Worm (Caenorhabditis elegans) whole organism, L1 larva: ENCODE data around the gene F42G2.2.

Experiments used
- C04F5.9 ChIP-seq: sonication (generic microtip); optimal IDR thresholded peaks from 2 replicates; lab custom pipeline; 2016; ENCODE audit warnings: missing genetic modification characterization, missing compliant biosample characterization
- C16A3.4 ChIP-seq: fragments of 150-350 bp; optimal IDR thresholded peaks from 2 replicates; lab custom pipeline; 2014; ENCODE audit warnings: missing biosample characterization, missing genetic modification characterization
- F16B12.6 ChIP-seq: fragments of 150-350 bp; optimal IDR thresholded peaks from 2 replicates; lab custom pipeline; 2014; ENCODE audit warnings: missing biosample characterization, missing genetic modification characterization
- Y116A8C.19 ChIP-seq: sonication (generic microtip); optimal IDR thresholded peaks from 2 replicates; lab custom pipeline; 2016; ENCODE audit warnings: missing compliant biosample characterization, missing genetic modification characterization, borderline replicate concordance
- ama-1 ChIP-seq: fragments of 150-350 bp; optimal IDR thresholded peaks from 2 replicates; lab custom pipeline; 2014
- blmp-1 ChIP-seq: fragments of 150-350 bp; optimal IDR thresholded peaks from 2 replicates; lab custom pipeline; 2014; ENCODE audit warnings: missing biosample characterization, missing genetic modification characterization
- ceh-63 ChIP-seq: fragments of 200-800 bp; sonication (Bioruptor generic); optimal IDR thresholded peaks from 2 replicates; lab custom pipeline; 2018; ENCODE audit warnings: mild to moderate bottlenecking, missing genetic modification characterization, missing compliant biosample characterization
- ces-1 ChIP-seq: fragments of 150-350 bp; optimal IDR thresholded peaks from 2 replicates; lab custom pipeline; 2014; ENCODE audit warnings: missing biosample characterization, missing genetic modification reagents, missing genetic modification characterization
- dpl-1 ChIP-seq, 3 experiments: fragments of 150-350 bp in 2 of 3; sonication (generic microtip) in 1 of 3; optimal IDR thresholded peaks; 2 replicates each; lab custom pipeline; 2014 to 2017; ENCODE audit warnings: missing biosample characterization in 3 of 3, missing genetic modification characterization in 3 of 3, missing genetic modification reagents in 3 of 3
- efl-1 ChIP-seq, 4 experiments: fragments of 150-350 bp; optimal IDR thresholded peaks in 3 of 4; peaks in 1 of 4; 1 replicate in 1 of 4; 2 replicates in 3 of 4; lab custom pipeline; 2014; ENCODE audit warnings: missing biosample characterization in 2 of 4, missing genetic modification characterization in 2 of 4, missing genetic modification reagents in 2 of 4
- egl-13 ChIP-seq: sonication (generic microtip); optimal IDR thresholded peaks from 2 replicates; lab custom pipeline; 2016; ENCODE audit warnings: missing genotype, missing genetic modification reagents, missing genetic modification characterization, missing compliant biosample characterization
- egl-27 ChIP-seq, 2 experiments: fragments of 150-350 bp in 1 of 2; sonication (generic microtip); optimal IDR thresholded peaks; 3 replicates each; lab custom pipeline; 2017 to 2018; ENCODE audit warnings: missing biosample characterization in 2 of 2, missing genetic modification characterization in 2 of 2, missing genetic modification reagents in 2 of 2
- elt-2 ChIP-seq: sonication (generic microtip); optimal IDR thresholded peaks from 2 replicates; lab custom pipeline; 2016; ENCODE audit warnings: missing genetic modification characterization, mild to moderate bottlenecking, inconsistent platforms, missing compliant biosample characterization, missing genetic modification reagents
- elt-3 ChIP-seq, 6 experiments: fragments of 150-350 bp in 1 of 6; sonication (generic microtip); optimal IDR thresholded peaks; 2 replicates each; lab custom pipeline; 2017 to 2018; ENCODE audit warnings: missing biosample characterization in 6 of 6, missing genetic modification characterization in 6 of 6, inconsistent platforms in 1 of 6
- ets-5 ChIP-seq: fragments of 200-800 bp; sonication (Bioruptor generic); IDR thresholded peaks from 2 replicates; pipeline ENCODE4 v1.3.6; 2022; ENCODE audit warnings: missing genetic modification characterization, missing compliant biosample characterization
- fkh-10 ChIP-seq: sonication (generic microtip); optimal IDR thresholded peaks from 2 replicates; lab custom pipeline; 2017; ENCODE audit warnings: missing biosample characterization, missing genetic modification reagents, missing genetic modification characterization
- fkh-4 ChIP-seq: sonication (generic microtip); optimal IDR thresholded peaks from 2 replicates; lab custom pipeline; 2016; ENCODE audit warnings: missing compliant biosample characterization, missing genetic modification characterization, borderline replicate concordance
- hlh-4 ChIP-seq: sonication (generic microtip); optimal IDR thresholded peaks from 2 replicates; lab custom pipeline; 2016; ENCODE audit warnings: mild to moderate bottlenecking, missing genetic modification characterization, missing compliant biosample characterization
- hpl-2 ChIP-seq: fragments of 150-350 bp; optimal IDR thresholded peaks from 2 replicates; lab custom pipeline; 2014; ENCODE audit warnings: missing biosample characterization, missing genetic modification reagents, missing genetic modification characterization
- irx-1 ChIP-seq: sonication (generic microtip); optimal IDR thresholded peaks from 2 replicates; lab custom pipeline; 2016; ENCODE audit warnings: missing genetic modification characterization, missing compliant biosample characterization
- jun-1 ChIP-seq: fragments of 150-350 bp; optimal IDR thresholded peaks from 2 replicates; lab custom pipeline; 2014; ENCODE audit warnings: missing biosample characterization, missing genetic modification reagents, missing genetic modification characterization
- lin-14 ChIP-seq: fragments of 200-800 bp; sonication (Bioruptor generic); optimal IDR thresholded peaks from 2 replicates; lab custom pipeline; 2018; ENCODE audit warnings: mild to moderate bottlenecking, missing genetic modification characterization, moderate library complexity, missing compliant biosample characterization
- lin-15B ChIP-seq: fragments of 150-350 bp; sonication (generic microtip); optimal IDR thresholded peaks from 3 replicates; lab custom pipeline; 2014; ENCODE audit warnings: missing biosample characterization, missing genetic modification characterization
- lin-35 ChIP-seq, 2 experiments: fragments of 150-350 bp; optimal IDR thresholded peaks; 2 replicates each; lab custom pipeline; 2014; ENCODE audit warnings: missing biosample characterization in 2 of 2, missing genetic modification characterization in 2 of 2, missing genetic modification reagents in 2 of 2
- lin-39 ChIP-seq: fragments of 150-350 bp; optimal IDR thresholded peaks from 2 replicates; lab custom pipeline; 2014; ENCODE audit warnings: missing biosample characterization, missing genetic modification reagents, missing genetic modification characterization
- lsy-2 ChIP-seq, 2 experiments: fragments of 150-350 bp; optimal IDR thresholded peaks; 2 replicates each; lab custom pipeline; 2014; ENCODE audit warnings: missing biosample characterization in 2 of 2, missing genetic modification characterization in 2 of 2
- mab-9 ChIP-seq: fragments of 200-800 bp; sonication (Bioruptor generic); IDR thresholded peaks from 2 replicates; pipeline ENCODE4 v1.3.6; 2022; ENCODE audit warnings: missing genetic modification reagents, missing genetic modification characterization, missing compliant biosample characterization
- nhr-237 ChIP-seq: fragments of 150-350 bp; optimal IDR thresholded peaks from 2 replicates; lab custom pipeline; 2014; ENCODE audit warnings: missing biosample characterization, missing genetic modification characterization
- nhr-28 ChIP-seq: fragments of 150-350 bp; optimal IDR thresholded peaks from 2 replicates; lab custom pipeline; 2014; ENCODE audit warnings: missing biosample characterization, missing genetic modification characterization
- nhr-71 ChIP-seq: sonication (generic microtip); optimal IDR thresholded peaks from 2 replicates; lab custom pipeline; 2016; ENCODE audit warnings: mild to moderate bottlenecking, missing genetic modification characterization, moderate library complexity, missing compliant biosample characterization
- nhr-76 ChIP-seq: sonication (generic microtip); optimal IDR thresholded peaks from 2 replicates; lab custom pipeline; 2017; ENCODE audit warnings: missing biosample characterization, missing genetic modification characterization
- nhr-85 ChIP-seq: sonication (generic microtip); peaks from one replicate; lab custom pipeline; 2016; ENCODE audit warnings: missing genetic modification characterization, inconsistent platforms, missing compliant biosample characterization
- pax-3 ChIP-seq: fragments of 200-800 bp; sonication (Bioruptor generic); optimal IDR thresholded peaks from 2 replicates; lab custom pipeline; 2018; ENCODE audit warnings: mild to moderate bottlenecking, missing genetic modification characterization, moderate library complexity, missing compliant biosample characterization
- sox-4 ChIP-seq: sonication (generic microtip); optimal IDR thresholded peaks from 2 replicates; lab custom pipeline; 2016; ENCODE audit warnings: missing genetic modification characterization, missing compliant biosample characterization
- unc-130 ChIP-seq: fragments of 150-350 bp; optimal IDR thresholded peaks from 2 replicates; lab custom pipeline; 2017; ENCODE audit warnings: missing biosample characterization, missing genetic modification characterization, inconsistent platforms
- unc-62 ChIP-seq: fragments of 150-350 bp; optimal IDR thresholded peaks from 2 replicates; lab custom pipeline; 2014; ENCODE audit warnings: missing biosample characterization, missing genetic modification reagents, missing genetic modification characterization
- unc-98 ChIP-seq: fragments of 200-800 bp; sonication (Bioruptor generic); IDR thresholded peaks from 2 replicates; pipeline ENCODE4 v1.3.6; 2022; ENCODE audit warnings: missing genetic modification characterization, missing compliant biosample characterization
- vab-15 ChIP-seq: sonication (generic microtip); optimal IDR thresholded peaks from 2 replicates; lab custom pipeline; 2017; ENCODE audit warnings: missing genotype, mild to moderate bottlenecking, missing genetic modification characterization, missing compliant biosample characterization
- xbp-1 ChIP-seq: sonication (generic microtip); optimal IDR thresholded peaks from 2 replicates; lab custom pipeline; 2016; ENCODE audit warnings: missing genetic modification characterization, missing compliant biosample characterization
- ztf-11 ChIP-seq, 2 experiments: sonication (generic microtip); optimal IDR thresholded peaks; 2 replicates each; lab custom pipeline; 2016 to 2017; ENCODE audit warnings: missing genetic modification characterization in 2 of 2, missing biosample characterization in 1 of 2, missing compliant biosample characterization in 1 of 2
- ztf-4 ChIP-seq: fragments of 150-350 bp; optimal IDR thresholded peaks from 2 replicates; lab custom pipeline; 2014; ENCODE audit warnings: missing biosample characterization, missing genetic modification characterization

F42G2.2 gene

ce11 chrII:2393821-2394220 is 28.2 kb upstream of the F42G2.2 start, which contains the start of gene F16G10.11:
Gene F16G10.11 (minus strand): TSS chrII:2393921.
- no peak for TF ChIP-seq lsy-2 (tag; optimal IDR thresholded peaks at IDR 0.05; lab: Kevin White, UChicago)
- no peak for TF ChIP-seq efl-1 (optimal IDR thresholded peaks at IDR 0.05; lab: Kevin White, UChicago)
- no peak for TF ChIP-seq efl-1 (GFP tag; optimal IDR thresholded peaks at IDR 0.05 in 1 of 2; lab: Kevin White, UChicago)
- TF ChIP-seq C16A3.4 (tag; lab: Kevin White, UChicago), result no peak
- no peak for TF ChIP-seq egl-27 (tag; optimal IDR thresholded peaks at IDR 0.05; lab: Kevin White, UChicago)
- no peak for TF ChIP-seq unc-130 (tag; lab: Kevin White, UChicago)
- TF ChIP-seq nhr-28 (tag; lab: Kevin White, UChicago), result no peak

- TF ChIP-seq egl-13 (tag; lab: Kevin White, UChicago) (no peak), ama-1 (lab: Kevin White, UChicago) (no peak), pax-3 (no peak)
These were observed 26.1 kb upstream of the F42G2.2 start, which contains the start of gene F16G10.13 for ce11 chrII:2395864-2396263. Gene F16G10.13 (minus strand): TSS chrII:2395964.

DNA sequence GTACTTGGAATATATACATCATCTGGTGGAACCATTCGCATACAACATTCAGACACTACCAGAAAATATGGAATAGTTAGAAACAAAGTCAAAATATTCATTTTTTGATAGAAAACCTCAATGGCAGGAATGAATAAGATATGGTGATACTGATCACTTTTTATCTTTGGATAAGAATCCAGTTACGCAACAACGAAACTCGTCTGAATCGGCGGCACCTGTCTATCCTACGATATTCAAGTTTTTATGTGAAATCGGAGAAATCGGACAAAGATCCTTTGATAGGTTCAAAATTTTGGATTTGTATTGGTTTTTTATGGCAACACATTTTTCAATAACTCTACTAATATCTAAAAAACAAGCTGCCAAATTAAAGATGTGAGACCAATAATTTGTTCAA is 23.1 kb upstream of the F42G2.2 start, which contains the start of gene F16G10.14:
Gene F16G10.14, minus strand, starts transcription at position 101 of the 400 bp plus-strand sequence.
- TF ChIP-seq fkh-4 (tag; lab: Kevin White, UChicago), result no peak
- TF ChIP-seq nhr-76 (tag; lab: Kevin White, UChicago), result no peak
- TF ChIP-seq lin-14 (GFP tag; lab: Kevin White, UChicago), result no peak
- TF ChIP-seq nhr-71 (tag; lab: Kevin White, UChicago), result no peak
- TF ChIP-seq egl-27 (tag; optimal IDR thresholded peaks at IDR 0.05; lab: Kevin White, UChicago), result no peak
- TF ChIP-seq hlh-4, result no peak
- TF ChIP-seq nhr-85 (tag; lab: Kevin White, UChicago), result no peak

DNA sequence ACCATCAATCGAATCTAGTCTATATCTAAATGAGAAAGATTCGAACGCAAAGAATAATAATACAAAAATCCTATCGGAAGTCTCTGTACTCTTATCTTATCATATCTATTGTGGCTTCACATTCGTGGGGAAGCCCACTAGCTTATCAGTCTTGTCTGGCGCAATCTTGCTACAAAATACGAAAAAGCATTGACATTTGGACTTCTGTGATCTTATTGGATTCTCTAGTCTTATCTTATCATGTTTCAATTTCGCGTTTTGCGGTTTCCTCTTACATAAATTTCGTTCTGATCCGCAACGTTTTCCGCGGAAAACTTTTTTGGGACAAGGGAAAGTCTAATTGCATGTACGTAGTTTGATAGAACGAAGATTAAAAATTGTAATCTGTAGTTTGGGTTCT is 22.2 kb upstream of the F42G2.2 start:
- TF ChIP-seq blmp-1, result peak; percentile 92
- no peak for TF ChIP-seq C16A3.4 (tag; lab: Kevin White, UChicago)
- TF ChIP-seq elt-3 (tag; optimal IDR thresholded peaks at IDR 0.05; lab: Kevin White, UChicago), result peak; percentile 89 to 97 (median 91)

DNA sequence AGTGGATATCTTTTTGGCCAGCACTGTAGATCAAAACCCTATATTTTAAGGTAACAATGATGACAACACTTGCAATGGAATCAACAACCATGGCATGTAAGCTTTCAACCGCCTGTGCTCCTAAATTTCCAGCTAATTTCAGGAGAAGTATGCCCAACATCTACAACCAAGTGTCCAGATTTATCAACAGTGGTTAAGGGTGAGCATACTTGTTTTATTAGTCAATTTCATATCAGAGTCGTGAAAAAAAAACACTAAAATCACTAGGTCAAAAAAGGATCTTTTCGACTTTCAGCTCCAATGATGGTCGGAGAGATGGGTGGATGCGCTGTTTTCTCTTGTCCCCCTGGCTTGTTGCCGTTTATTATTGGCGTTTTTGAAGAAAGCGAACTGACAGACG is 18.0 kb upstream of the F42G2.2 start, which contains the start of gene F16G10.1:
Gene F16G10.1, plus strand, starts transcription at position 301 of the 400 bp plus-strand sequence.
- TF ChIP-seq lin-15B (tag; lab: Kevin White, UChicago) (no peak), ces-1 (GFP tag; lab: Kevin White, UChicago) (no peak), lin-35 (GFP tag; optimal IDR thresholded peaks at IDR 0.05; lab: Kevin White, UChicago) (no peak), efl-1 (optimal IDR thresholded peaks at IDR 0.05; lab: Kevin White, UChicago) (no peak), efl-1 (GFP tag; optimal IDR thresholded peaks at IDR 0.05 in 1 of 2; lab: Kevin White, UChicago) (no peak), hpl-2 (GFP tag; lab: Kevin White, UChicago) (no peak), fkh-4 (tag; lab: Kevin White, UChicago) (no peak), F16B12.6 (tag; lab: Kevin White, UChicago) (no peak), nhr-237 (no peak), C04F5.9 (tag; lab: Kevin White, UChicago) (no peak), ztf-4 (tag; lab: Kevin White, UChicago) (no peak), jun-1 (tag; lab: Kevin White, UChicago) (no peak), xbp-1 (tag; lab: Kevin White, UChicago) (no peak), dpl-1 (GFP tag; optimal IDR thresholded peaks at IDR 0.05; lab: Kevin White, UChicago) (no peak), pax-3 (no peak), fkh-10 (GFP tag; lab: Kevin White, UChicago) (no peak), ceh-63 (GFP tag; lab: Kevin White, UChicago) (no peak)
- TF ChIP-seq, all 84 proteins: peak for 0

DNA sequence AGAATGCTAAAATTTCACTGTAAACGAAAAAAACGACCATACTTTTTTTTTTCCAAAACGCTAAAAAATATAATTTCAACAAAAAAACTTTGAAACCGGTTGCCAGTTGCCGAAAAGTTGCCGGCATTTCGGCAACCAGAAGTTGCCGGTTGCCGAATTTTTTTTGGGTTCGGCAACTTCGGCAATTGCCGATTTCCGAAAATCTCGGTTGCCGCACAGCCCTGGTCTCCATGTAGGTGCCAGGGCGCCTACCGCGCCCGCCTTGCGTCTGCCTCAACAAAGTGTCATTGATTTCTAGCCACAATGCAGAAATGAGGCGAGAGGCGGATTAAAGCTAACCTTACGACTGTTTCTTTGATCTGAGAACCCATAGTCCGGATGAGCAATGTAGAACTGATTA is 10.9 kb upstream of the F42G2.2 start:
- no peak for TF ChIP-seq sox-4
- no peak for TF ChIP-seq unc-62 (GFP tag; lab: Kevin White, UChicago)
- TF ChIP-seq ets-5 (GFP tag; lab: Robert Waterston, UW), result no peak
- no peak for TF ChIP-seq vab-15 (tag; lab: Kevin White, UChicago)
- TF ChIP-seq Y116A8C.19 (tag; lab: Kevin White, UChicago), result no peak
- no peak for TF ChIP-seq mab-9 (GFP tag; lab: Robert Waterston, UW)
- TF ChIP-seq nhr-76 (tag; lab: Kevin White, UChicago), result no peak
- TF ChIP-seq irx-1 (tag; lab: Kevin White, UChicago), result no peak
- no peak for TF ChIP-seq ztf-11 (tag; optimal IDR thresholded peaks at IDR 0.05; lab: Kevin White, UChicago)
- TF ChIP-seq lin-39 (tag; lab: Kevin White, UChicago), result no peak
- no peak for TF ChIP-seq elt-2 (tag; lab: Kevin White, UChicago)
- no peak for TF ChIP-seq unc-98 (GFP tag; lab: Robert Waterston, UW)
- no peak for TF ChIP-seq ces-1 (GFP tag; lab: Kevin White, UChicago)
- no peak for TF ChIP-seq jun-1 (tag; lab: Kevin White, UChicago)
